Worm (Caenorhabditis elegans): ENCODE measurements around the gene ntp-1.

The ntp-1 gene

DNA sequence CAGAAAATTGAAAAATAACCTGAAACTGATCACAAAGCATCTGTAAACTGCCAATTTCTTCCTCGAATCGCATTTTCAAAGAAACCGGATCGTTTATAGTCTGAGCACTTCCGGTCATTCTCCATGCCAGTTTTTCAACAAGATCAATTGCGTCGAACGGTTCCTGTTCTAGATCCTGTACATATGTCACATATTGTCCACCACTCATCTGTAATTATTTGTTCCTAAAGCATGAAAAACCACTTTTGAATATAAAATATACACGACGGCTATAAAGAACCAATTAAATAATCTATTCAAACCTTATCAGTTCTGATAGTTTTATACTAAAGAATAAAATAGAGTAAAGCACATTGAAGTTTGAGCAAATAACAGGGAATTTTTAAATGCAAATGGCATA lies 12.3 kb downstream of the ntp-1 start, which contains the start of gene sec-10:
Gene sec-10, minus strand, starts transcription at position 208 of the 400 bp plus-strand sequence.
- TF ChIP-seq ceh-9 (tag; optimal IDR thresholded peaks at IDR 0.05) = no peak
- TF ChIP-seq mdl-1 (tag; optimal IDR thresholded peaks at IDR 0.05) = no peak
- TF ChIP-seq ceh-28 (tag; optimal IDR thresholded peaks at IDR 0.05) = no peak
- TF ChIP-seq pha-4 (tag; optimal IDR thresholded peaks at IDR 0.05) = peak; percentile 18
- peak; percentile 40 for TF ChIP-seq elt-2 (tag; optimal IDR thresholded peaks at IDR 0.05)
- no peak for TF ChIP-seq elt-1 (tag; optimal IDR thresholded peaks at IDR 0.05)
- TF ChIP-seq snpc-4 (tag; optimal IDR thresholded peaks at IDR 0.05) = no peak

DNA sequence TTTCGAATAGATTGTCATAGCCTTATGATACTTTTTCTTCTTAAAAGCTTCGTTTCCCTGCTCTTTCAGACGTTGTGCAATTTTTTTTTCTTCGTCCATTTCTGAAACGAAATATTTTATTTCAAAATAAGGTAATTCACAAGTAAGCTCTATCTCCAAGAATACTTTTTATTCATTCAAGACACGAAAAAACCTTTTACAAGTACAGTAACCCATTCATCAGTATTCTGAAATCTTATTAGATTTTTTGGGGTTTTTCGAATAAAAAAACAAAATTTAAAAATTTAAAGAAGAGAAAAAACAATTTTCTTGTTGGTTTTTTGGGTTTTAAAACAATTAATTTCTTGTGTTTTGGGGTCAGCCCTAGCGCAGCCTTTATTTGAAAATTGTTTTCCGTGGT lies 15.7 kb downstream of the ntp-1 start, which contains the start of gene rpap-3:
Gene rpap-3, minus strand, starts transcription at position 101 of the 400 bp plus-strand sequence.
- TF ChIP-seq ceh-9 (tag; optimal IDR thresholded peaks at IDR 0.05) (no peak), hmg-11 (tag; optimal IDR thresholded peaks at IDR 0.05) (no peak), lin-15B (tag; optimal IDR thresholded peaks at IDR 0.05) (no peak), ceh-82 (tag; optimal IDR thresholded peaks at IDR 0.05) (no peak), nhr-76 (tag; optimal IDR thresholded peaks at IDR 0.05) (no peak), daf-12 (tag; optimal IDR thresholded peaks at IDR 0.05) (no peak), pha-4 (tag; optimal IDR thresholded peaks at IDR 0.05) (no peak), tbx-2 (tag; optimal IDR thresholded peaks at IDR 0.05) (no peak), fos-1 (tag; optimal IDR thresholded peaks at IDR 0.05) (no peak), R02D3.7 (tag; optimal IDR thresholded peaks at IDR 0.05) (no peak), aly-2 (tag; optimal IDR thresholded peaks at IDR 0.05) (no peak), unc-39 (tag; optimal IDR thresholded peaks at IDR 0.05) (no peak), mml-1 (tag; optimal IDR thresholded peaks at IDR 0.05) (no peak), elt-1 (tag; optimal IDR thresholded peaks at IDR 0.05) (no peak), ceh-16 (tag; optimal IDR thresholded peaks at IDR 0.05) (no peak), unc-62 (GFP tag; optimal IDR thresholded peaks at IDR 0.05) (no peak), ceh-28 (tag; optimal IDR thresholded peaks at IDR 0.05) (no peak), sea-2 (GFP tag; optimal IDR thresholded peaks at IDR 0.05) (no peak), pqm-1 (tag; optimal IDR thresholded peaks at IDR 0.05) (no peak)

DNA sequence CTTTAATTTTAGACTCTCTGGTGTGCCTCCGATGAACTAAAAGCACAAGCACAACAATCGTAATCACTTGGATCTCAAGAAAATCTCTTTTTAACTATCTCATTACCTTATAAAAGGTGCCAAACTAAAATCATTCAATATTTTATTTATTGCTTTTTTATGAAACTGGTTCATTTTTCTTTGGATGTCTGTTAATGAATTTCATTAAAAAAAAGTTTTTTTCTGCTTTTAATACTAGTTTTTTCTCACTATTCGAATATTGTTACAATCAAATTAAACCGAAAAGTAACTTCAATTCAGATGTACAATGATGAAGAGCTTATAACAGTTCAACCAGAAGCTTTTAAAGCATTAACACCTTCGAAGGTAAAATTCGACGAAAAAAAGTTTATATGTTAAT lies 18.9 kb downstream of the ntp-1 start, which contains the start of gene swd-2.1:
Gene swd-2.1, plus strand, starts transcription at position 301 of the 400 bp plus-strand sequence.
- TF ChIP-seq zag-1 (tag; optimal IDR thresholded peaks at IDR 0.05) = no peak
- TF ChIP-seq egl-5 (tag; optimal IDR thresholded peaks at IDR 0.05) = no peak
- TF ChIP-seq ceh-16 (tag; optimal IDR thresholded peaks at IDR 0.05) = no peak
- TF ChIP-seq nhr-28 (tag; optimal IDR thresholded peaks at IDR 0.05) = no peak
- no peak for TF ChIP-seq nhr-43 (tag; optimal IDR thresholded peaks at IDR 0.05; ENCODE audit: poor library complexity, severe bottlenecking)

DNA sequence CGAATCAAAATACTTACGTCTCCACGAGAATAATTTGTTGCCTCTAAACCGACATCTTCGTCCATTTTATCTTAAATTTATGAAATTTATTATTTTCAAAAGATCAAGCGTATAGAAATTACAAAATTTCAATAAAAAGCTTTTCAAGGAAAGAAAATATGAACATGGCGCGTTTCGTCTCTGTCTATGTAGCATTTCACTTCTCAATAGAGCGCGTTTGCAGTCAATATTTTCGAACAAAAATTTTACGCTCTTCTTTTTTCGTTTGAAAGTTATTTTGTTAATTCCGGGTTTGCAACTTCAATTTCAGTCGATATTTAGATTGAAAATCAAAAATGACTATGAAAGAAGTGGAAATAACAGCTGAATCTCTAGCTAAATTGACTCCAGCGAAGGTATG lies 20.4 kb downstream of the ntp-1 start, which contains the start of the genes hcf-1 and swd-2.2:
Gene hcf-1, minus strand, starts transcription at position 70 of the 400 bp plus-strand sequence.
Gene swd-2.2, plus strand, starts transcription at position 206 of the 400 bp plus-strand sequence.
- no peak for TF ChIP-seq nhr-28 (tag; optimal IDR thresholded peaks at IDR 0.05)
- TF ChIP-seq ceh-28 (tag; optimal IDR thresholded peaks at IDR 0.05) = no peak
- no peak for TF ChIP-seq nfya-1 (tag; optimal IDR thresholded peaks at IDR 0.05; ENCODE audit: insufficient read depth)
- no peak for TF ChIP-seq daf-12 (tag; optimal IDR thresholded peaks at IDR 0.05)
- TF ChIP-seq mml-1 (tag; optimal IDR thresholded peaks at IDR 0.05) = no peak
- TF ChIP-seq egl-27 (tag; optimal IDR thresholded peaks at IDR 0.05) = no peak
- TF ChIP-seq elt-3 (tag; optimal IDR thresholded peaks at IDR 0.05) = no peak
- no peak for TF ChIP-seq unc-62 (GFP tag; optimal IDR thresholded peaks at IDR 0.05)
- no peak for TF ChIP-seq nhr-43 (tag; optimal IDR thresholded peaks at IDR 0.05; ENCODE audit: poor library complexity, severe bottlenecking)
- TF ChIP-seq hmg-11 (tag; optimal IDR thresholded peaks at IDR 0.05) = no peak
- no peak for TF ChIP-seq fos-1 (tag; optimal IDR thresholded peaks at IDR 0.05)
- no peak for TF ChIP-seq skn-1 (tag; optimal IDR thresholded peaks at IDR 0.05)
- peak; percentile 75 for TF ChIP-seq lin-15B (tag; optimal IDR thresholded peaks at IDR 0.05)
- no peak for TF ChIP-seq pqm-1 (tag; optimal IDR thresholded peaks at IDR 0.05)
- no peak for TF ChIP-seq eor-1 (tag; optimal IDR thresholded peaks at IDR 0.05)
- TF ChIP-seq ceh-82 (tag; optimal IDR thresholded peaks at IDR 0.05) = no peak
- no peak for TF ChIP-seq egl-5 (tag; optimal IDR thresholded peaks at IDR 0.05)
- TF ChIP-seq ceh-9 (tag; optimal IDR thresholded peaks at IDR 0.05) = no peak
- TF ChIP-seq nhr-11 (tag; optimal IDR thresholded peaks at IDR 0.05) = no peak
- no peak for TF ChIP-seq nhr-67 (tag; optimal IDR thresholded peaks at IDR 0.05)
- TF ChIP-seq ceh-16 (tag; optimal IDR thresholded peaks at IDR 0.05) = no peak
- TF ChIP-seq R02D3.7 (tag; optimal IDR thresholded peaks at IDR 0.05) = peak; percentile 5
- no peak for TF ChIP-seq lin-39 (tag; optimal IDR thresholded peaks at IDR 0.05)
- TF ChIP-seq tbx-2 (tag; optimal IDR thresholded peaks at IDR 0.05) = no peak
- TF ChIP-seq snpc-4 (tag; optimal IDR thresholded peaks at IDR 0.05) = peak; percentile 13
- TF ChIP-seq zag-1 (tag; optimal IDR thresholded peaks at IDR 0.05) = no peak
- peak; percentile 3 for TF ChIP-seq elt-2 (tag; optimal IDR thresholded peaks at IDR 0.05)
- no peak for TF ChIP-seq ztf-11 (tag; optimal IDR thresholded peaks at IDR 0.05)
- no peak for TF ChIP-seq lsy-12 (tag; optimal IDR thresholded peaks at IDR 0.05)
- TF ChIP-seq nhr-12 (tag; optimal IDR thresholded peaks at IDR 0.05) = no peak
- TF ChIP-seq fkh-2 (tag; optimal IDR thresholded peaks at IDR 0.05) = no peak
- TF ChIP-seq ama-1 (optimal IDR thresholded peaks at IDR 0.05) = no peak
- TF ChIP-seq pha-4 (tag; optimal IDR thresholded peaks at IDR 0.05) = peak; percentile 72
- peak; percentile 28 for TF ChIP-seq nhr-23 (tag; optimal IDR thresholded peaks at IDR 0.05)
- no peak for TF ChIP-seq jun-1 (tag; optimal IDR thresholded peaks at IDR 0.05)
- TF ChIP-seq unc-39 (tag; optimal IDR thresholded peaks at IDR 0.05) = no peak
- TF ChIP-seq ZK546.5 (tag; optimal IDR thresholded peaks at IDR 0.05) = no peak
